Fruit fly (Drosophila melanogaster): ENCODE results near the gene kuz.

DNA sequence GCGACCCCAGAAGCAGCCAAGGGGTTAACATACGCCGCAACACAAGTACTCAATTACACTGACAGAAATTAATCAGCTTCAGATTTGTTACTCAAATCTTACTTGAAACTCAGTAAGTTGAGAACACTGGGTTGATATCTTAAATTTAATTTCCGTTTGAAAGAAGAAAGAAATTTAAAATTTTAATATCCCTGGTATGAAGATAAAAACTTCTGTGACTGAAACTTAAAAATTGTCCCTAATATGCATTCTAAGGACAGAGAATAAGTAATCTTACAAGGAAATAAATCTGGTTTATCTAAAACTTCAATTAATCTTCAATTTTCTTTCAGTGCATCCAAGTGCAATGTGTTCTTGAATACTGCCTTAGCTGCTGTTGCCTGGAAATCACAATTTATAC, 63.8 kb downstream of the kuz start:
- TF ChIP-seq dsf (GFP tag; optimal IDR thresholded peaks at IDR 0.05; ENCODE audit: borderline replicate concordance) (no peak), usp (GFP tag; optimal IDR thresholded peaks at IDR 0.05) (no peak), Dfd (GFP tag; optimal IDR thresholded peaks at IDR 0.05) (no peak), pan (optimal IDR thresholded peaks at IDR 0.05) (no peak), Mio (GFP tag; optimal IDR thresholded peaks at IDR 0.05) (no peak), psq (GFP tag; optimal IDR thresholded peaks at IDR 0.05) (no peak)

All from whole organism, wandering third instar larva.